Worm (Caenorhabditis elegans) whole organism, young adult: ENCODE data around the gene R01H2.2.

Experiments used
- F33H1.4 ChIP-seq: fragments of 200-800 bp; sonication (Bioruptor generic); IDR thresholded peaks from 2 replicates; pipeline ENCODE4 v1.3.6; 2022; ENCODE audit warnings: missing genetic modification reagents, missing genetic modification characterization, missing compliant biosample characterization
- F37B4.10 ChIP-seq: fragments of 200-800 bp; sonication (Bioruptor generic); IDR thresholded peaks from 2 replicates; pipeline ENCODE4 v1.3.6; 2022; ENCODE audit warnings: missing genetic modification characterization, missing compliant biosample characterization
- F52B5.7 ChIP-seq: sonication (generic microtip); optimal IDR thresholded peaks from 2 replicates; lab custom pipeline; 2016; ENCODE audit warnings: mild to moderate bottlenecking, missing genetic modification characterization, missing compliant biosample characterization
- Y56A3A.18 ChIP-seq: fragments of 200-800 bp; sonication (Bioruptor generic); IDR thresholded peaks from 2 replicates; pipeline ENCODE4 v1.3.6; 2022; ENCODE audit warnings: missing genetic modification reagents, missing genetic modification characterization, missing compliant biosample characterization
- attf-3 ChIP-seq: fragments of 200-800 bp; sonication (Bioruptor generic); conservative IDR thresholded peaks from 2 replicates; pipeline ENCODE4 v1.3.6; 2022; ENCODE audit warnings: missing genetic modification reagents, missing genetic modification characterization, missing compliant biosample characterization
- ceh-100 ChIP-seq: fragments of 200-800 bp; sonication (Bioruptor generic); IDR thresholded peaks from 2 replicates; pipeline ENCODE4 v1.3.6; 2022; ENCODE audit warnings: missing genetic modification reagents, missing genetic modification characterization, missing compliant biosample characterization
- dpl-1 ChIP-seq: fragments of 150-350 bp; optimal IDR thresholded peaks from 2 replicates; lab custom pipeline; 2014; ENCODE audit warnings: missing biosample characterization, missing genetic modification reagents, missing genetic modification characterization
- lin-35 ChIP-seq, 3 experiments: fragments of 150-350 bp in 2 of 3; sonication (generic microtip) in 1 of 3; optimal IDR thresholded peaks; 2 replicates each; lab custom pipeline; 2014 to 2018; ENCODE audit warnings: missing biosample characterization in 3 of 3, missing genetic modification characterization in 3 of 3, missing genetic modification reagents in 3 of 3
- madf-6 ChIP-seq: fragments of 200-800 bp; sonication (Bioruptor generic); IDR thresholded peaks from 2 replicates; pipeline ENCODE4 v1.3.6; 2022; ENCODE audit warnings: missing genetic modification reagents, missing genetic modification characterization, missing compliant biosample characterization
- rpc-1 ChIP-seq, 2 experiments: fragments of 150-350 bp in 1 of 2; sonication (generic microtip) in 1 of 2; optimal IDR thresholded peaks; 2 replicates each; lab custom pipeline; 2014 to 2018; ENCODE audit warnings: missing biosample characterization in 1 of 2, missing genetic modification characterization in 1 of 2, missing genetic modification reagents in 1 of 2, missing genotype in 1 of 2
- unc-62 ChIP-seq: fragments of 150-350 bp; optimal IDR thresholded peaks from 2 replicates; lab custom pipeline; 2014; ENCODE audit warnings: missing biosample characterization, missing genetic modification reagents, missing genetic modification characterization
- ztf-25 ChIP-seq: fragments of 200-800 bp; sonication (Bioruptor generic); IDR thresholded peaks from 2 replicates; pipeline ENCODE4 v1.3.6; 2022; ENCODE audit warnings: missing genetic modification reagents, missing genetic modification characterization, missing compliant biosample characterization

DNA sequence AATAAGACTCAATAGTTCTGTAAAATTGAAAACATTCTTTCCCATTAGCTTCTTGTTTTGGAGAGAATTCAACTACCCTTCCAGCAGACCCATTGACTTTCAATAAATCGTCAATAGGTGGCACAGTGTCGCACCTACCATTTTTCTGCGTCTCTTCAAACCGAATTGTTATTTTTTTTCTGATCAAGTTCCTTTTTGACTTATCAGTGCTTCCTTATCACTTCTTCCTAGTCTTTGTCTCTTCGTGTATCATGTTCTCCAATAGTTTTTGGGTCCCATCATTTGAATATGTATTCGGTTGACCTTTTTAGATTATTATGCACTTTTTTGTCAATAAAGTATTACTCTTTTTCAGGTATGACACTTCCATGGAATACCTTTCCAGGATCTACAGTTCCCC is 51.6 kb downstream of the R01H2.2 start, which contains the start of gene odd-1:
- TF ChIP-seq F37B4.10, result no peak
- TF ChIP-seq attf-3 (GFP tag; lab: Robert Waterston, UW), result no peak
- no peak for TF ChIP-seq ztf-25 (GFP tag; lab: Robert Waterston, UW)
- no peak for TF ChIP-seq dpl-1 (GFP tag; lab: Kevin White, UChicago)
- TF ChIP-seq F33H1.4 (GFP tag; lab: Robert Waterston, UW), result no peak
- TF ChIP-seq madf-6 (GFP tag; lab: Robert Waterston, UW), result no peak
- no peak for TF ChIP-seq lin-35 (GFP tag; optimal IDR thresholded peaks at IDR 0.05; lab: Kevin White, UChicago)
- TF ChIP-seq ceh-100 (GFP tag; lab: Robert Waterston, UW), result no peak
- TF ChIP-seq Y56A3A.18 (GFP tag; lab: Robert Waterston, UW), result no peak
- no peak for TF ChIP-seq rpc-1 (optimal IDR thresholded peaks at IDR 0.05; lab: Kevin White, UChicago)
- TF ChIP-seq rpc-1 (tag; optimal IDR thresholded peaks at IDR 0.05; lab: Kevin White, UChicago), result no peak
- TF ChIP-seq unc-62 (GFP tag; lab: Kevin White, UChicago), result no peak
- no peak for TF ChIP-seq F52B5.7 (tag; lab: Kevin White, UChicago)
